Worm (Caenorhabditis elegans) whole organism, L1 larva: ENCODE results near the gene fbxb-24.
A peak's percentile ranks its signal among the peaks of the same experiment; 100 is the strongest.

ENCODE experiments used
- C04F5.9 ChIP-seq: sonication (generic microtip); optimal IDR thresholded peaks from 2 replicates; lab custom pipeline; 2016; ENCODE audit warnings: missing genetic modification characterization, missing compliant biosample characterization
- C16A3.4 ChIP-seq: fragments of 150-350 bp; optimal IDR thresholded peaks from 2 replicates; lab custom pipeline; 2014; ENCODE audit warnings: missing biosample characterization, missing genetic modification characterization
- C34B4.2 ChIP-seq: sonication (generic microtip); optimal IDR thresholded peaks from 2 replicates; lab custom pipeline; 2017; ENCODE audit warnings: mild to moderate bottlenecking, missing genetic modification characterization, missing compliant biosample characterization
- F16B12.6 ChIP-seq: fragments of 150-350 bp; optimal IDR thresholded peaks from 2 replicates; lab custom pipeline; 2014; ENCODE audit warnings: missing biosample characterization, missing genetic modification characterization
- Y116A8C.19 ChIP-seq: sonication (generic microtip); optimal IDR thresholded peaks from 2 replicates; lab custom pipeline; 2016; ENCODE audit warnings: missing compliant biosample characterization, missing genetic modification characterization, borderline replicate concordance
- aha-1 ChIP-seq: fragments of 150-350 bp; optimal IDR thresholded peaks from 2 replicates; lab custom pipeline; 2014; ENCODE audit warnings: missing biosample characterization, missing genetic modification characterization
- ama-1 ChIP-seq: fragments of 150-350 bp; optimal IDR thresholded peaks from 2 replicates; lab custom pipeline; 2014
- blmp-1 ChIP-seq: fragments of 150-350 bp; optimal IDR thresholded peaks from 2 replicates; lab custom pipeline; 2014; ENCODE audit warnings: missing biosample characterization, missing genetic modification characterization
- ceh-8 ChIP-seq: fragments of 200-800 bp; sonication (Bioruptor generic); optimal IDR thresholded peaks from 2 replicates; lab custom pipeline; 2018; ENCODE audit warnings: mild to moderate bottlenecking, missing genetic modification characterization, moderate library complexity, missing compliant biosample characterization
- ceh-82 ChIP-seq, 3 experiments: fragments of 150-350 bp in 1 of 3; sonication (generic microtip) in 2 of 3; optimal IDR thresholded peaks; 2 replicates each; lab custom pipeline; 2014 to 2017; ENCODE audit warnings: missing biosample characterization in 3 of 3, missing genetic modification characterization in 3 of 3
- ceh-88 ChIP-seq: fragments of 200-800 bp; sonication (Bioruptor generic); IDR thresholded peaks from 2 replicates; pipeline ENCODE4 v1.3.6; 2022; ENCODE audit warnings: missing genetic modification characterization, missing compliant biosample characterization
- ceh-90 ChIP-seq: sonication (generic microtip); optimal IDR thresholded peaks from 2 replicates; lab custom pipeline; 2016; ENCODE audit warnings: missing genetic modification characterization, missing compliant biosample characterization
- dpl-1 ChIP-seq, 3 experiments: fragments of 150-350 bp in 2 of 3; sonication (generic microtip) in 1 of 3; optimal IDR thresholded peaks; 2 replicates each; lab custom pipeline; 2014 to 2017; ENCODE audit warnings: missing biosample characterization in 3 of 3, missing genetic modification characterization in 3 of 3, missing genetic modification reagents in 3 of 3
- efl-1 ChIP-seq, 4 experiments: fragments of 150-350 bp; optimal IDR thresholded peaks in 3 of 4; peaks in 1 of 4; 1 replicate in 1 of 4; 2 replicates in 3 of 4; lab custom pipeline; 2014; ENCODE audit warnings: missing biosample characterization in 2 of 4, missing genetic modification characterization in 2 of 4, missing genetic modification reagents in 2 of 4
- egl-13 ChIP-seq: sonication (generic microtip); optimal IDR thresholded peaks from 2 replicates; lab custom pipeline; 2016; ENCODE audit warnings: missing genotype, missing genetic modification reagents, missing genetic modification characterization, missing compliant biosample characterization
- egl-27 ChIP-seq, 2 experiments: fragments of 150-350 bp in 1 of 2; sonication (generic microtip); optimal IDR thresholded peaks; 3 replicates each; lab custom pipeline; 2017 to 2018; ENCODE audit warnings: missing biosample characterization in 2 of 2, missing genetic modification characterization in 2 of 2, missing genetic modification reagents in 2 of 2
- elt-2 ChIP-seq: sonication (generic microtip); optimal IDR thresholded peaks from 2 replicates; lab custom pipeline; 2016; ENCODE audit warnings: missing genetic modification characterization, mild to moderate bottlenecking, inconsistent platforms, missing compliant biosample characterization, missing genetic modification reagents
- fkh-4 ChIP-seq: sonication (generic microtip); optimal IDR thresholded peaks from 2 replicates; lab custom pipeline; 2016; ENCODE audit warnings: missing compliant biosample characterization, missing genetic modification characterization, borderline replicate concordance
- fkh-8 ChIP-seq: sonication (generic microtip); optimal IDR thresholded peaks from 2 replicates; lab custom pipeline; 2016; ENCODE audit warnings: mild to moderate bottlenecking, missing genetic modification characterization, missing compliant biosample characterization
- fos-1 ChIP-seq: fragments of 150-350 bp; optimal IDR thresholded peaks from 2 replicates; lab custom pipeline; 2014; ENCODE audit warnings: missing biosample characterization, missing genetic modification characterization
- hlh-4 ChIP-seq: sonication (generic microtip); optimal IDR thresholded peaks from 2 replicates; lab custom pipeline; 2016; ENCODE audit warnings: mild to moderate bottlenecking, missing genetic modification characterization, missing compliant biosample characterization
- hpl-2 ChIP-seq: fragments of 150-350 bp; optimal IDR thresholded peaks from 2 replicates; lab custom pipeline; 2014; ENCODE audit warnings: missing biosample characterization, missing genetic modification reagents, missing genetic modification characterization
- irx-1 ChIP-seq: sonication (generic microtip); optimal IDR thresholded peaks from 2 replicates; lab custom pipeline; 2016; ENCODE audit warnings: missing genetic modification characterization, missing compliant biosample characterization
- lin-13 ChIP-seq: fragments of 150-350 bp; optimal IDR thresholded peaks from 2 replicates; lab custom pipeline; 2014; ENCODE audit warnings: missing biosample characterization, missing genetic modification reagents, missing genetic modification characterization
- lin-15B ChIP-seq: fragments of 150-350 bp; sonication (generic microtip); optimal IDR thresholded peaks from 3 replicates; lab custom pipeline; 2014; ENCODE audit warnings: missing biosample characterization, missing genetic modification characterization
- lin-39 ChIP-seq: fragments of 150-350 bp; optimal IDR thresholded peaks from 2 replicates; lab custom pipeline; 2014; ENCODE audit warnings: missing biosample characterization, missing genetic modification reagents, missing genetic modification characterization
- mab-9 ChIP-seq: fragments of 200-800 bp; sonication (Bioruptor generic); IDR thresholded peaks from 2 replicates; pipeline ENCODE4 v1.3.6; 2022; ENCODE audit warnings: missing genetic modification reagents, missing genetic modification characterization, missing compliant biosample characterization
- mdl-1 ChIP-seq, 2 experiments: fragments of 150-350 bp; optimal IDR thresholded peaks; 2 replicates each; lab custom pipeline; 2014 to 2017; ENCODE audit warnings: missing biosample characterization in 2 of 2, missing genetic modification characterization in 2 of 2, inconsistent platforms in 1 of 2
- mef-2 ChIP-seq: fragments of 150-350 bp; optimal IDR thresholded peaks from 2 replicates; lab custom pipeline; 2014; ENCODE audit warnings: missing biosample characterization, missing genetic modification characterization
- nhr-11 ChIP-seq: fragments of 150-350 bp; optimal IDR thresholded peaks from 2 replicates; lab custom pipeline; 2014; ENCODE audit warnings: missing biosample characterization, missing genetic modification characterization
- nhr-12 ChIP-seq: sonication (generic microtip); optimal IDR thresholded peaks from 2 replicates; lab custom pipeline; 2017; ENCODE audit warnings: missing biosample characterization, missing genetic modification characterization
- nhr-19 ChIP-seq: fragments of 200-800 bp; sonication (Bioruptor generic); conservative IDR thresholded peaks from 2 replicates; pipeline ENCODE4 v1.3.6; 2022; ENCODE audit warnings: missing genetic modification characterization, missing compliant biosample characterization
- nhr-71 ChIP-seq: sonication (generic microtip); optimal IDR thresholded peaks from 2 replicates; lab custom pipeline; 2016; ENCODE audit warnings: mild to moderate bottlenecking, missing genetic modification characterization, moderate library complexity, missing compliant biosample characterization
- nhr-85 ChIP-seq: sonication (generic microtip); peaks from one replicate; lab custom pipeline; 2016; ENCODE audit warnings: missing genetic modification characterization, inconsistent platforms, missing compliant biosample characterization
- nhr-90 ChIP-seq: sonication (generic microtip); optimal IDR thresholded peaks from 2 replicates; lab custom pipeline; 2016; ENCODE audit warnings: mild to moderate bottlenecking, missing genetic modification characterization, missing compliant biosample characterization; ENCODE audit not compliant: poor library complexity
- pag-3 ChIP-seq: sonication (generic microtip); optimal IDR thresholded peaks from 2 replicates; lab custom pipeline; 2017; ENCODE audit warnings: missing genetic modification characterization, mild to moderate bottlenecking, missing compliant biosample characterization, antibody characterized with exemption, borderline replicate concordance; ENCODE audit not compliant: insufficient read depth
- pax-3 ChIP-seq: fragments of 200-800 bp; sonication (Bioruptor generic); optimal IDR thresholded peaks from 2 replicates; lab custom pipeline; 2018; ENCODE audit warnings: mild to moderate bottlenecking, missing genetic modification characterization, moderate library complexity, missing compliant biosample characterization
- pqm-1 ChIP-seq: sonication (generic microtip); optimal IDR thresholded peaks from 3 replicates; lab custom pipeline; 2017; ENCODE audit warnings: missing biosample characterization, missing genetic modification characterization
- rnt-1 ChIP-seq: sonication (generic microtip); optimal IDR thresholded peaks from 2 replicates; lab custom pipeline; 2016; ENCODE audit warnings: mild to moderate bottlenecking, missing genetic modification characterization, moderate library complexity, missing compliant biosample characterization
- snu-23 ChIP-seq: sonication (generic microtip); optimal IDR thresholded peaks from 2 replicates; lab custom pipeline; 2016; ENCODE audit warnings: missing genetic modification characterization, missing compliant biosample characterization
- sptf-1 ChIP-seq: fragments of 150-350 bp; optimal IDR thresholded peaks from 2 replicates; lab custom pipeline; 2014; ENCODE audit warnings: missing biosample characterization, missing genetic modification characterization
- sup-37 ChIP-seq: fragments of 200-800 bp; sonication (Bioruptor generic); optimal IDR thresholded peaks from 2 replicates; lab custom pipeline; 2018; ENCODE audit warnings: mild to moderate bottlenecking, missing genetic modification characterization, missing compliant biosample characterization
- swsn-7 ChIP-seq: sonication (generic microtip); optimal IDR thresholded peaks from 2 replicates; lab custom pipeline; 2016; ENCODE audit warnings: missing genetic modification characterization, missing compliant biosample characterization
- tlp-1 ChIP-seq: fragments of 150-350 bp; optimal IDR thresholded peaks from 2 replicates; lab custom pipeline; 2014; ENCODE audit warnings: missing biosample characterization, missing genetic modification characterization
- unc-62 ChIP-seq: fragments of 150-350 bp; optimal IDR thresholded peaks from 2 replicates; lab custom pipeline; 2014; ENCODE audit warnings: missing biosample characterization, missing genetic modification reagents, missing genetic modification characterization
- unc-86 ChIP-seq: sonication (generic microtip); optimal IDR thresholded peaks from 2 replicates; lab custom pipeline; 2016; ENCODE audit warnings: missing genetic modification characterization, missing compliant biosample characterization
- unc-98 ChIP-seq: fragments of 200-800 bp; sonication (Bioruptor generic); IDR thresholded peaks from 2 replicates; pipeline ENCODE4 v1.3.6; 2022; ENCODE audit warnings: missing genetic modification characterization, missing compliant biosample characterization
- xbp-1 ChIP-seq: sonication (generic microtip); optimal IDR thresholded peaks from 2 replicates; lab custom pipeline; 2016; ENCODE audit warnings: missing genetic modification characterization, missing compliant biosample characterization
- zag-1 ChIP-seq: fragments of 150-350 bp; optimal IDR thresholded peaks from 2 replicates; lab custom pipeline; 2014; ENCODE audit warnings: missing biosample characterization, missing genetic modification characterization
- zip-4 ChIP-seq: fragments of 200-800 bp; sonication (Bioruptor generic); optimal IDR thresholded peaks from 2 replicates; lab custom pipeline; 2018; ENCODE audit warnings: mild to moderate bottlenecking, missing genetic modification characterization, moderate library complexity, missing compliant biosample characterization
- ztf-11 ChIP-seq, 2 experiments: sonication (generic microtip); optimal IDR thresholded peaks; 2 replicates each; lab custom pipeline; 2016 to 2017; ENCODE audit warnings: missing genetic modification characterization in 2 of 2, missing biosample characterization in 1 of 2, missing compliant biosample characterization in 1 of 2

fbxb-24 gene

DNA sequence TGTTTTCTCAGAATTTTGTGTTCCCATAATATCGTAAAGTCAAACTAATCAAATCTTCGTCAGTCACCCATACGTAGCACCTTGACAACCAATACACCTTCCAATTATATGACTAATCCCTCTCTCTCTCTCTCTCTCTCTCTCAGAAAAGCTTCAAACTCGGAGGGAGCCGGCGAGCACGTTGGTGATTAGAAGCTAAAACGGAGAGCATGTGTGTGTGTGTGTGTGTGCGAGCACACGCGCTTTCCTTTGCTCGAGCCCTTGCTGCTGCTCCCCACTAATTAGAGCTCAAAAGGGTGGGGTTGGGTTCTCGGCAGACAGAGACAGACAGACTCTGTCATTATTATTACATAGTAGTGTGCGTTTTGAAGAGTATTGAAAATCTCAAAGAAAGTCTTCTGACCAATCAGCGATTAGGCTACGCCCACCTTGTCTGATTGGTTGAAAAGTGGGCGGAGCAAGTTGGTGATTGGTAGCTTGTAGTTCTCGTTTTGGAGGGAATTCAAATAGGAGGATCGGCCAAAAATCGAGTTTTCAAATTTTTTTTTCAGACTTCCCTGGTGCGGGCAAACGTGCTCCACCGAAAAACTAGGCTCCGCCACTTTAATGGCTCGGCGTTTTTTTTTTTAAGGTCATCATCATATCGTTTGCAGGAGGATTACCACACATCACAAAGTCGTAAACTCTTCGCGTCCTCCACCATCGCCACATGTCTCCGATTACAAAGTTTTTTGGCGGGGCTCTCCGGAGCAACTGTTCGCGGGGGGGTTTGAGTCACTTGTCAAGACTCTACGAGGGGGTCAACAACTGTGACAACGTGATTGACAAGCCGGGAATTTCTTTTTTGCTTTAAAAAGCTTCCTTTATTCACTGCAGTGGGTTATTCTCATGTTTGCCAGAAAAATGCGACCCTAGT lies 26.5 kb downstream of the fbxb-24 start (continued):
- TF ChIP-seq fkh-8 (tag; lab: Kevin White, UChicago) (peak; percentile 89), C04F5.9 (no peak), hlh-4 (tag; lab: Kevin White, UChicago) (no peak), sup-37 (GFP tag; lab: Kevin White, UChicago) (peak; percentile 26), ceh-82 (tag; optimal IDR thresholded peaks at IDR 0.05; lab: Kevin White, UChicago) (peak in 1 of 3 experiments; percentile 23), efl-1 (optimal IDR thresholded peaks at IDR 0.05; lab: Kevin White, UChicago) (no peak), efl-1 (GFP tag; optimal IDR thresholded peaks at IDR 0.05 in 1 of 2; lab: Kevin White, UChicago) (no peak), nhr-85 (tag; lab: Kevin White, UChicago) (peak; percentile 35), egl-27 (tag; optimal IDR thresholded peaks at IDR 0.05; lab: Kevin White, UChicago) (no peak), nhr-71 (tag; lab: Kevin White, UChicago) (peak; percentile 66), rnt-1 (peak; percentile 74), egl-13 (tag; lab: Kevin White, UChicago) (peak; percentile 2), ceh-90 (tag; lab: Kevin White, UChicago) (no peak), swsn-7 (tag; lab: Kevin White, UChicago) (peak; percentile 18), blmp-1 (no peak), fos-1 (tag; lab: Kevin White, UChicago) (no peak), zag-1 (tag; lab: Kevin White, UChicago) (no peak), dpl-1 (GFP tag; optimal IDR thresholded peaks at IDR 0.05; lab: Kevin White, UChicago) (no peak), ama-1 (lab: Kevin White, UChicago) (peak; percentile 14), hpl-2 (GFP tag; lab: Kevin White, UChicago) (no peak), F16B12.6 (tag; lab: Kevin White, UChicago) (no peak), mab-9 (GFP tag; lab: Robert Waterston, UW) (no peak), ceh-88 (GFP tag; lab: Robert Waterston, UW) (no peak), Y116A8C.19 (tag; lab: Kevin White, UChicago) (no peak), ceh-8 (GFP tag; lab: Kevin White, UChicago) (peak; percentile 46), lin-39 (no peak), elt-2 (tag; lab: Kevin White, UChicago) (no peak), tlp-1 (tag; lab: Kevin White, UChicago) (no peak), sptf-1 (tag; lab: Kevin White, UChicago) (no peak), ztf-11 (tag; optimal IDR thresholded peaks at IDR 0.05; lab: Kevin White, UChicago) (no peak), lin-15B (tag; lab: Kevin White, UChicago) (no peak), unc-62 (peak; percentile 44), mdl-1 (tag; optimal IDR thresholded peaks at IDR 0.05; lab: Kevin White, UChicago) (no peak), nhr-19 (GFP tag; lab: Robert Waterston, UW) (peak; percentile 42), nhr-12 (tag; lab: Kevin White, UChicago) (no peak), nhr-90 (tag; lab: Kevin White, UChicago) (no peak), mef-2 (tag; lab: Kevin White, UChicago) (no peak), irx-1 (no peak), C16A3.4 (tag; lab: Kevin White, UChicago) (no peak), pax-3 (tag; lab: Kevin White, UChicago) (peak; percentile 49), nhr-11 (tag; lab: Kevin White, UChicago) (no peak), snu-23 (GFP tag; lab: Kevin White, UChicago) (peak; percentile 12), pqm-1 (tag; lab: Kevin White, UChicago) (no peak), fkh-4 (tag; lab: Kevin White, UChicago) (no peak), lin-13 (no peak), aha-1 (no peak), zip-4 (no peak), C34B4.2 (tag; lab: Kevin White, UChicago) (no peak), unc-98 (0 out of 2 replicates have a peak, but pooled peaks have one; percentile 37), pag-3 (tag; lab: Kevin White, UChicago) (no peak), xbp-1 (tag; lab: Kevin White, UChicago) (peak; percentile 79), unc-86 (tag; lab: Kevin White, UChicago) (no peak)
